Worm (Caenorhabditis elegans) whole organism, L4 larva: ENCODE results near the gene daf-11.

Experiments
- ama-1 ChIP-seq: fragments of 150-350 bp; optimal IDR thresholded peaks from 2 replicates; lab custom pipeline; 2014; ENCODE audit warnings: inconsistent platforms, mixed read lengths
- ceh-32 ChIP-seq: sonication (generic microtip); optimal IDR thresholded peaks from 2 replicates; lab custom pipeline; 2016; ENCODE audit warnings: mild to moderate bottlenecking, missing genetic modification characterization, missing compliant biosample characterization; ENCODE audit not compliant: poor library complexity
- daf-19 ChIP-seq: fragments of 200-800 bp; sonication (Bioruptor generic); conservative IDR thresholded peaks from 2 replicates; pipeline ENCODE4 v1.3.6; 2022; ENCODE audit warnings: missing genetic modification characterization, missing compliant biosample characterization
- hmg-1.1 ChIP-seq: fragments of 200-800 bp; sonication (Bioruptor generic); IDR thresholded peaks from 2 replicates; pipeline ENCODE4 v1.3.6; 2022; ENCODE audit warnings: missing genetic modification reagents, missing genetic modification characterization, missing compliant biosample characterization
- mep-1 ChIP-seq: fragments of 150-350 bp; sonication (generic microtip); optimal IDR thresholded peaks from 3 replicates; lab custom pipeline; 2014; ENCODE audit warnings: missing biosample characterization, missing genetic modification characterization
- nhr-11 ChIP-seq: fragments of 150-350 bp; optimal IDR thresholded peaks from 2 replicates; lab custom pipeline; 2014; ENCODE audit warnings: missing biosample characterization, missing genetic modification characterization
- nhr-76 ChIP-seq: fragments of 150-350 bp; optimal IDR thresholded peaks from 2 replicates; lab custom pipeline; 2014; ENCODE audit warnings: missing biosample characterization, missing genetic modification characterization
- pha-4 ChIP-seq, 2 experiments: fragments of 150-350 bp in 1 of 2; fragments of 200-800 bp in 1 of 2; sonication (Bioruptor generic) in 1 of 2; IDR thresholded peaks in 1 of 2; optimal IDR thresholded peaks in 1 of 2; 2 replicates each; pipeline versions ENCODE4 v1.3.6 to Lab custom; 2014 to 2022; ENCODE audit warnings: missing genetic modification characterization in 2 of 2, missing genetic modification reagents in 2 of 2, missing biosample characterization in 1 of 2, missing compliant biosample characterization in 1 of 2
- unc-62 ChIP-seq, 3 experiments: fragments of 150-350 bp in 1 of 3; sonication (generic microtip); optimal IDR thresholded peaks in 2 of 3; peaks in 1 of 3; 1 replicate in 1 of 3; 2 replicates in 2 of 3; lab custom pipeline; 2014 to 2017; ENCODE audit warnings: missing biosample characterization in 3 of 3, missing genetic modification characterization in 3 of 3, missing genetic modification reagents in 3 of 3, missing genotype in 1 of 3

ce11 chrV:11715797-11716196 lies 10.1 kb downstream of the daf-11 start, which contains the start of gene tre-3:
- TF ChIP-seq daf-19 (GFP tag; lab: Robert Waterston, UW) (no peak), nhr-11 (tag; lab: Kevin White, UChicago) (no peak), ceh-32 (tag; lab: Kevin White, UChicago) (no peak), pha-4 (GFP tag; IDR thresholded peaks at IDR 0.05; lab: Robert Waterston, UW) (no peak), pha-4 (tag; optimal IDR thresholded peaks at IDR 0.05; lab: Kevin White, UChicago) (no peak), hmg-1.1 (GFP tag; lab: Robert Waterston, UW) (no peak), nhr-76 (tag; lab: Kevin White, UChicago) (no peak), unc-62 (GFP tag; optimal IDR thresholded peaks at IDR 0.05 in 1 of 2; lab: Kevin White, UChicago) (peak in 1 of 2 experiments; percentile 27), unc-62 (tag; optimal IDR thresholded peaks at IDR 0.05; lab: Kevin White, UChicago) (no peak), mep-1 (no peak), ama-1 (no peak)
